Worm (Caenorhabditis elegans): ENCODE measurements around the gene inpp-1.

The inpp-1 gene

DNA sequence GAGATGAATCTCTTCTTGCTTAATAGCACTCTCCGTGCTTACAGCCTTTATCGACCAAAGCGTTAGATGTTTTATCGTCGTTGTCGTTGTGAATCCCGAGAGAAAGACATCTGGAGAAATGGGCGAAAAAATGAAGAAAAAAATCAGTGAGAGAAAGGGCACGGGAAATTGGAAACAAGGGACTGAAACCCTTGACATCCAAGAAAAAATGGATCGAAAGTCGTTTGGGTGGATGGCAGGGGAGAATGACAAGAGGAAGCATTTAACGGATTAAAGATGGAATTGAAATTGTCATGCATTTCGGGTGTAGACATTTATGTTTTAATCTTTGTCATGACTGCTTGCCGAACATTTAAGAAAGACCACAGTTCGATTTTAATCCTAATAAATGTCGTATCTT, at the start of gene inpp-1:
Gene inpp-1 (minus strand): TSS at position 101 of the 400 bp plus-strand sequence.
- TF ChIP-seq zag-1 (tag; optimal IDR thresholded peaks at IDR 0.05) (no peak), ceh-82 (tag; optimal IDR thresholded peaks at IDR 0.05) (no peak), R02D3.7 (tag; optimal IDR thresholded peaks at IDR 0.05) (no peak), lsy-12 (tag; optimal IDR thresholded peaks at IDR 0.05) (no peak), daf-12 (tag; optimal IDR thresholded peaks at IDR 0.05) (no peak), snpc-4 (tag; optimal IDR thresholded peaks at IDR 0.05) (no peak), jun-1 (tag; optimal IDR thresholded peaks at IDR 0.05) (no peak), ZK546.5 (tag; optimal IDR thresholded peaks at IDR 0.05) (no peak)

DNA sequence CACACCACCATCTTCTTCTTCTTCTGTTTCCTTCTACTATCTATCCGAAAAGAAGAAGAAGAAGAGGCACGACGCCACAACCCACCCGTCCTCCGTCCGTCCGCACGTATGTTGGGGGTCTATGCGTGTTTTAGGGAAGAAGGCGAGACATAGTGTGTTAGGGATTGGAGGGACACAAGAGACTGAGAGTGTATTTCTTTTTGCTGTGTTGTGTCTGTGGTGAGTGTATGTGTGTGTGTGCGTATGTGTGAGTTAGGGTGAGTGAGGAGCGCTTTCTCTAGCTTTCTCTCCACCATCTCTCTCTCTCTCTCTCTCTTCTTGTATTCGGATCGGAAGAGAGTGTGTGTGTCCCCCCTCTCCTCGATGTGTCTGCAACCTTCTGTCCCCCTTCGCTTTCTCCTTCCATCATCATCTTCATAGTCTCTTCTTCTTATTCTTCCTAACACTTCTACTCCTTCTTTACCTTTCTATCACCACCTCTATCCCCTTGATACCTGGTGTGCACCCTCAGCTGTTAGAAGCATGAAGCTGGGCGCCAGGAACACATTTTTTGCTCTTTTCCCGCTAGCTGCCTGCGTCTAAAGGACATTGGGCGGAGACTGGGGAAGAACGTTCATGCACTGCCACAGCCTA, 48.1 kb upstream of the inpp-1 start:
- peak; percentile 59 for TF ChIP-seq lin-15B (tag; optimal IDR thresholded peaks at IDR 0.05)
- TF ChIP-seq eor-1 (tag; optimal IDR thresholded peaks at IDR 0.05), result no peak
- peak; percentile 72 for TF ChIP-seq ceh-28 (tag; optimal IDR thresholded peaks at IDR 0.05)
- peak; percentile 59 for TF ChIP-seq zag-1 (tag; optimal IDR thresholded peaks at IDR 0.05)
- TF ChIP-seq nhr-76 (tag; optimal IDR thresholded peaks at IDR 0.05), result no peak
- peak; percentile 77 for TF ChIP-seq unc-62 (GFP tag; optimal IDR thresholded peaks at IDR 0.05)
- no peak for TF ChIP-seq aly-2 (tag; optimal IDR thresholded peaks at IDR 0.05)
- TF ChIP-seq sea-2 (GFP tag; optimal IDR thresholded peaks at IDR 0.05), result no peak
- TF ChIP-seq R02D3.7 (tag; optimal IDR thresholded peaks at IDR 0.05), result peak; percentile 15
- peak; percentile 74 for TF ChIP-seq pqm-1 (tag; optimal IDR thresholded peaks at IDR 0.05)
- TF ChIP-seq nhr-12 (tag; optimal IDR thresholded peaks at IDR 0.05), result no peak
- TF ChIP-seq ceh-9 (tag; optimal IDR thresholded peaks at IDR 0.05), result no peak
- TF ChIP-seq nhr-28 (tag; optimal IDR thresholded peaks at IDR 0.05), result no peak
- TF ChIP-seq elt-3 (tag; optimal IDR thresholded peaks at IDR 0.05), result no peak
- TF ChIP-seq mdl-1 (tag; optimal IDR thresholded peaks at IDR 0.05), result no peak
- TF ChIP-seq tbx-2 (tag; optimal IDR thresholded peaks at IDR 0.05), result peak; percentile 75
- peak; percentile 91 for TF ChIP-seq skn-1 (tag; optimal IDR thresholded peaks at IDR 0.05)
- peak; percentile 82 for TF ChIP-seq nhr-23 (tag; optimal IDR thresholded peaks at IDR 0.05)
- TF ChIP-seq mml-1 (tag; optimal IDR thresholded peaks at IDR 0.05), result no peak
- peak; percentile 68 for TF ChIP-seq nfya-1 (tag; optimal IDR thresholded peaks at IDR 0.05; ENCODE audit: insufficient read depth)
- TF ChIP-seq jun-1 (tag; optimal IDR thresholded peaks at IDR 0.05), result peak; percentile 94
- TF ChIP-seq hmg-11 (tag; optimal IDR thresholded peaks at IDR 0.05), result peak; percentile 92
- peak; percentile 88 for TF ChIP-seq pha-4 (tag; optimal IDR thresholded peaks at IDR 0.05)
- TF ChIP-seq elt-1 (tag; optimal IDR thresholded peaks at IDR 0.05), result peak; percentile 71
- TF ChIP-seq elt-2 (tag; optimal IDR thresholded peaks at IDR 0.05), result peak; percentile 77
- no peak for TF ChIP-seq ztf-11 (tag; optimal IDR thresholded peaks at IDR 0.05)
- TF ChIP-seq daf-12 (tag; optimal IDR thresholded peaks at IDR 0.05), result no peak
- TF ChIP-seq fkh-10 (GFP tag; optimal IDR thresholded peaks at IDR 0.05), result peak; percentile 49
- TF ChIP-seq ZK546.5 (tag; optimal IDR thresholded peaks at IDR 0.05), result no peak
- no peak for TF ChIP-seq nhr-77 (tag; optimal IDR thresholded peaks at IDR 0.05)
- TF ChIP-seq nhr-43 (tag; optimal IDR thresholded peaks at IDR 0.05; ENCODE audit: poor library complexity, severe bottlenecking), result peak; percentile 73
- no peak for TF ChIP-seq ceh-82 (tag; optimal IDR thresholded peaks at IDR 0.05)
- TF ChIP-seq ztf-4 (tag; optimal IDR thresholded peaks at IDR 0.05), result no peak
- no peak for TF ChIP-seq nhr-237 (tag; optimal IDR thresholded peaks at IDR 0.05)
- peak; percentile 80 for TF ChIP-seq lin-39 (tag; optimal IDR thresholded peaks at IDR 0.05)
- no peak for TF ChIP-seq unc-39 (tag; optimal IDR thresholded peaks at IDR 0.05)
- TF ChIP-seq egl-5 (tag; optimal IDR thresholded peaks at IDR 0.05), result peak; percentile 40
- TF ChIP-seq nhr-25 (tag; optimal IDR thresholded peaks at IDR 0.05), result peak; percentile 93
- no peak for TF ChIP-seq fkh-2 (tag; optimal IDR thresholded peaks at IDR 0.05)
- peak; percentile 3 for TF ChIP-seq lsy-12 (tag; optimal IDR thresholded peaks at IDR 0.05)
- no peak for TF ChIP-seq ceh-16 (tag; optimal IDR thresholded peaks at IDR 0.05)
- TF ChIP-seq nhr-67 (tag; optimal IDR thresholded peaks at IDR 0.05), result peak; percentile 8
- peak; percentile 72 for TF ChIP-seq snpc-4 (tag; optimal IDR thresholded peaks at IDR 0.05)
- TF ChIP-seq nhr-11 (tag; optimal IDR thresholded peaks at IDR 0.05), result peak; percentile 88
- TF ChIP-seq ama-1 (optimal IDR thresholded peaks at IDR 0.05), result peak; percentile 36
- TF ChIP-seq fos-1 (tag; optimal IDR thresholded peaks at IDR 0.05), result peak; percentile 84
- TF ChIP-seq egl-27 (tag; optimal IDR thresholded peaks at IDR 0.05), result peak; percentile 74

Measured in whole organism, L3 larva.